Fruit fly (Drosophila melanogaster): ENCODE data around the gene Idh3g.

DNA sequence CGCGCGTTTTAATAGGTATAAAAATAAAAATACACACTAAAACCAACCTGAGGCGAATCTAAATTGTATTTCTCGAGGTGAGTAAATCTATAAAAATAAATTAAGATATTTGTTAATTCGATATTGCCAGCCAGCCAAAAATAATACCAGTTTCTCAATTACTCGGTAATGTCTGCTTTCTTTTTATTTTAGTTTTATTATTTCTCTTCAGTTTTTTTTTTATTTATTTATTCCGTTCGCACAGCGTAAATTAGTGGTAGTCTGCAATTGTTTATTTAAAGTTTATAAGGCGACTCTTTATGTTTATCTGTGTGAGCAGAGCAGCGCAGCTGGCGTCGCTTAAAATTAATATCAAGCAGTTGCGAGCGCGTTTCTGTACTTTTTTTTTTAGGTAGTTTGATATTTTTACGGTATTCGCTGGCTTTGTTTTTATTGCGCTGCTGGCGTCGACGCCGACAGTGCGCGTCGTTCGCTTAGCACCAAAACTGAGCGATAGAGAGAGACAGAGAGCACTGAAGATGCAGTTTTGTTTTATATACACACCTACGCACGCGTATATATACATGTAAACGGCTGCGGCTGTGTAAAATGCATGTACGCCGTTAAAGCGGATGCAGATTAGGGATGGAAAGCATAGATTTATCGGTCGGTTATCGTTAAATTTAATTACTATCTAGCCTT is 32.9 kb upstream of the Idh3g start:
- TF ChIP-seq Hr4 (GFP tag; optimal IDR thresholded peaks at IDR 0.05) (peak; percentile 33), CG34406 (GFP tag; optimal IDR thresholded peaks at IDR 0.05) (no peak), CG6792 (GFP tag; optimal IDR thresholded peaks at IDR 0.05) (peak; percentile 5), pdm3 (GFP tag; optimal IDR thresholded peaks at IDR 0.05) (peak; percentile 43), Hr39 (GFP tag; optimal IDR thresholded peaks at IDR 0.05) (peak; percentile 35), CG7368 (GFP tag; optimal IDR thresholded peaks at IDR 0.05) (peak; percentile 22), CG6854 (GFP tag; optimal IDR thresholded peaks at IDR 0.05) (peak; percentile 15), topi (GFP tag; optimal IDR thresholded peaks at IDR 0.05) (peak; percentile 49), fd59A (GFP tag; optimal IDR thresholded peaks at IDR 0.05) (peak; percentile 21), CG3032 (tag; optimal IDR thresholded peaks at IDR 0.05) (peak; percentile 64), CG1621 (tag; optimal IDR thresholded peaks at IDR 0.05) (peak; percentile 83), Smox (GFP tag; optimal IDR thresholded peaks at IDR 0.05) (no peak), dsx (GFP tag; optimal IDR thresholded peaks at IDR 0.05; ENCODE audit: poor library complexity, severe bottlenecking) (peak; percentile 81), CG16779 (tag; optimal IDR thresholded peaks at IDR 0.05) (peak; percentile 19)

Measured in whole organism, prepupa.